In the genomic region with DNA sequence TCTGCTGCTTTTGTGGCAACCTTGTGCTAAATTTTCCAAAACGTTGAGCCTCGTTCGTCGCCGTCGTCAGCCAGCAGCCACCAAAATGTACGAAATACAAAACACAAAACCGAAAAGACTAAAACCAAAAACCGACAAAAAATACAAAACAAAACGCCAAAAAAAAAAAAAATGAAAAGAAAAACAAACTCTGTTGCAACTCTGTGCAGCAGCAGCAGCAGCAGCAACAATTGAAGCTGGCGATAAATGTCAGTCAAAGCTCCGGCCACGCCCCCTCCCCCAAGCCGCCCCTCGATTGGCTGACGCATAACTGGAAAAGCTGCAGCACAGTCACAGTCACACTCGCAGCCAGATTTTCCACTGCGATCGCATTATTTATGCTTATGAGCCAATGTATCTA, we compare ENCODE assay signal across 4 fruit fly cellular contexts.
TF ChIP-seq lines count a peak whose summit lies in the region.

No protein-coding gene starts in this region.

- TF ChIP-seq CTCF in whole organism, embryonic (GFP tag; optimal IDR thresholded peaks at IDR 0.05; lab: Kevin White, UChicago): no peak

TF ChIP-seq in whole organism, embryonic, 481 proteins besides CTCF, POLR2A, EP300 and RAD21 (continues in another document):
- no peak for TF ChIP-seq Taf1 (GFP tag; IDR thresholded peaks at IDR 0.05; lab: Robert Waterston, UW)
- no peak for TF ChIP-seq esg (GFP tag; conservative IDR thresholded peaks at IDR 0.05; lab: Robert Waterston, UW)
- no peak for TF ChIP-seq CG34422 (GFP tag; IDR thresholded peaks at IDR 0.05; lab: Robert Waterston, UW)
- TF ChIP-seq sens (GFP tag; lab: Kevin White, UChicago): peak; percentile 15
- TF ChIP-seq oc (tag; optimal IDR thresholded peaks at IDR 0.05; lab: Kevin White, UChicago): peak; percentile 20
- no peak for TF ChIP-seq Ets97D (GFP tag; optimal IDR thresholded peaks at IDR 0.05; lab: Kevin White, UChicago)
- TF ChIP-seq CG43689 (GFP tag; IDR thresholded peaks at IDR 0.05; lab: Robert Waterston, UW): no peak
- no peak for TF ChIP-seq pan (optimal IDR thresholded peaks at IDR 0.05; lab: Kevin White, UChicago)
- TF ChIP-seq pan (GFP tag; optimal IDR thresholded peaks at IDR 0.05 in 1 of 2, IDR thresholded peaks at IDR 0.05 in 1 of 2): no peak
- no peak for TF ChIP-seq CG18262 (tag; optimal IDR thresholded peaks at IDR 0.05; lab: Kevin White, UChicago)
- TF ChIP-seq ara (GFP tag; IDR thresholded peaks at IDR 0.05; lab: Robert Waterston, UW): no peak
- TF ChIP-seq CG9797 (GFP tag; optimal IDR thresholded peaks at IDR 0.05; lab: Kevin White, UChicago): no peak
- no peak for TF ChIP-seq Nf-YA (GFP tag; IDR thresholded peaks at IDR 0.05; lab: Robert Waterston, UW)
- no peak for TF ChIP-seq unpg (GFP tag; optimal IDR thresholded peaks at IDR 0.05; lab: Kevin White, UChicago)
- TF ChIP-seq sc (optimal IDR thresholded peaks at IDR 0.05; lab: Kevin White, UChicago): no peak
- no peak for TF ChIP-seq sc (GFP tag; optimal IDR thresholded peaks at IDR 0.05; lab: Kevin White, UChicago)
- TF ChIP-seq pros (GFP tag; optimal IDR thresholded peaks at IDR 0.05; lab: Kevin White, UChicago): no peak
- TF ChIP-seq CG12299 (tag; optimal IDR thresholded peaks at IDR 0.05; lab: Kevin White, UChicago): no peak
- TF ChIP-seq crol (GFP tag; IDR thresholded peaks at IDR 0.05; lab: Robert Waterston, UW): 0 out of 2 replicates have a peak, but pooled peaks have one; percentile 11
- no peak for TF ChIP-seq Hmx (GFP tag; optimal IDR thresholded peaks at IDR 0.05; lab: Kevin White, UChicago)
- TF ChIP-seq CG3163 (GFP tag; optimal IDR thresholded peaks at IDR 0.05; lab: Kevin White, UChicago): no peak
- TF ChIP-seq Kr (GFP tag; optimal IDR thresholded peaks at IDR 0.05; lab: Kevin White, UChicago): no peak
- TF ChIP-seq Six4 (GFP tag; optimal IDR thresholded peaks at IDR 0.05; lab: Kevin White, UChicago): no peak

TF ChIP-seq in whole organism, prepupa, 60 proteins besides CTCF, POLR2A, EP300 and RAD21:
- TF ChIP-seq fd59A (GFP tag; optimal IDR thresholded peaks at IDR 0.05; lab: Kevin White, UChicago): no peak
- peak; percentile 9 for TF ChIP-seq CG32006 (GFP tag; optimal IDR thresholded peaks at IDR 0.05; lab: Kevin White, UChicago)
- peak; percentile 84 for TF ChIP-seq eg (GFP tag; IDR thresholded peaks at IDR 0.05; lab: Robert Waterston, UW)
- peak; percentile 34 for TF ChIP-seq Lpt (GFP tag; optimal IDR thresholded peaks at IDR 0.05; lab: Kevin White, UChicago)
- no peak for TF ChIP-seq Met (GFP tag; optimal IDR thresholded peaks at IDR 0.05; lab: Kevin White, UChicago)
- TF ChIP-seq CG8119 (GFP tag; IDR thresholded peaks at IDR 0.05; lab: Robert Waterston, UW): peak; percentile 75
- peak; percentile 9 for TF ChIP-seq Hr4 (GFP tag; optimal IDR thresholded peaks at IDR 0.05; lab: Kevin White, UChicago)
- TF ChIP-seq Ets21C (GFP tag; optimal IDR thresholded peaks at IDR 0.05; lab: Kevin White, UChicago): no peak
- TF ChIP-seq CG15336 (GFP tag; IDR thresholded peaks at IDR 0.05; lab: Robert Waterston, UW): peak; percentile 69
- no peak for TF ChIP-seq fkh (GFP tag; optimal IDR thresholded peaks at IDR 0.05; lab: Kevin White, UChicago)
- peak; percentile 57 for TF ChIP-seq CG6276 (GFP tag; optimal IDR thresholded peaks at IDR 0.05; lab: Kevin White, UChicago)
- no peak for TF ChIP-seq Gug (GFP tag; IDR thresholded peaks at IDR 0.05; lab: Robert Waterston, UW)

TF ChIP-seq in whole organism, pupa, 21 proteins besides CTCF, POLR2A, EP300 and RAD21:
- TF ChIP-seq CG9948 (tag; optimal IDR thresholded peaks at IDR 0.05; lab: Kevin White, UChicago) (no peak), CG15710 (tag; optimal IDR thresholded peaks at IDR 0.05; lab: Kevin White, UChicago) (no peak), CG14655 (GFP tag; optimal IDR thresholded peaks at IDR 0.05; lab: Kevin White, UChicago) (no peak), CG32121 (GFP tag; IDR thresholded peaks at IDR 0.05; lab: Robert Waterston, UW) (peak; percentile 81), Ets98B (GFP tag; IDR thresholded peaks at IDR 0.05; lab: Robert Waterston, UW) (peak; percentile 76), CG8159 (tag; optimal IDR thresholded peaks at IDR 0.05; lab: Kevin White, UChicago) (no peak), gl (tag; optimal IDR thresholded peaks at IDR 0.05; lab: Kevin White, UChicago) (no peak), EcR (GFP tag; optimal IDR thresholded peaks at IDR 0.05; lab: Kevin White, UChicago) (no peak), rn (GFP tag; IDR thresholded peaks at IDR 0.05; lab: Robert Waterston, UW) (peak; percentile 10; the same call in 1 of the 2 replicates), CG17806 (tag; optimal IDR thresholded peaks at IDR 0.05; lab: Kevin White, UChicago) (no peak), CG34367 (tag; optimal IDR thresholded peaks at IDR 0.05; lab: Kevin White, UChicago) (no peak), CG8301 (tag; optimal IDR thresholded peaks at IDR 0.05; lab: Kevin White, UChicago) (no peak), CG12605 (GFP tag; IDR thresholded peaks at IDR 0.05; lab: Robert Waterston, UW) (peak; percentile 60; the same call in 1 of the 2 replicates), fd96Ca (GFP tag; IDR thresholded peaks at IDR 0.05; lab: Robert Waterston, UW) (peak; percentile 47; the same call in 1 of the 3 replicates), Pif1A (GFP tag; optimal IDR thresholded peaks at IDR 0.05; lab: Kevin White, UChicago) (no peak), Snoo (tag; optimal IDR thresholded peaks at IDR 0.05; lab: Kevin White, UChicago) (no peak), Pif1B (GFP tag; optimal IDR thresholded peaks at IDR 0.05; lab: Kevin White, UChicago) (no peak), CG4496 (GFP tag; IDR thresholded peaks at IDR 0.05; lab: Robert Waterston, UW) (peak; percentile 61; the same call in 1 of the 3 replicates), D1 (tag; optimal IDR thresholded peaks at IDR 0.05; lab: Kevin White, UChicago) (no peak), CG13204 (GFP tag; optimal IDR thresholded peaks at IDR 0.05; lab: Kevin White, UChicago) (no peak), CG10348 (GFP tag; IDR thresholded peaks at IDR 0.05; lab: Robert Waterston, UW) (no peak)

TF ChIP-seq in whole organism, wandering third instar larva, 38 proteins besides CTCF, POLR2A, EP300 and RAD21:
- TF ChIP-seq Dfd (GFP tag; optimal IDR thresholded peaks at IDR 0.05; lab: Kevin White, UChicago) (peak; percentile 77), HLH106 (tag; optimal IDR thresholded peaks at IDR 0.05; lab: Kevin White, UChicago) (no peak)
